Worm (Caenorhabditis elegans): ENCODE measurements around the gene tes-1.

DNA sequence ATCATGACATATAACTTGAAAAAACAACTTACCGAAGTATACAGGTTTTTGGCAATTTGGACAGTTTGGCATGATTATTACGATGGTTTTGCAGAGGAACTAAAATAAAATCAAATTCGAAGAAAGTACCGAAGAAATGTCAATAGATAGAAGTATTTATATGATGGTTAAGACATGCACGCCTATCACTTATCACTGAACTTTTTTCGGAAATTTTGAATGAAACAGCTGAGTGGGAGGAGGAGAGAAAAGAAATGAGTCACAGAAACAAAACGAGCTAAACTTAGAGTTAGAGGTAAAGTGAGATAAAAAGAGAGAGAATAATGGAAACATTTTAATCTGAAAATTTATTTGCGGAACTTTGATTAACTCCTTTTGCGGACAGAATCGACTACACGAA, 6.0 kb downstream of the tes-1 start, which contains the start of gene valv-1:
- TF ChIP-seq nhr-237 (tag; optimal IDR thresholded peaks at IDR 0.05) (no peak), elt-3 (tag; optimal IDR thresholded peaks at IDR 0.05) (no peak), unc-39 (tag; optimal IDR thresholded peaks at IDR 0.05) (no peak), nhr-12 (tag; optimal IDR thresholded peaks at IDR 0.05) (no peak), lin-13 (tag; optimal IDR thresholded peaks at IDR 0.05) (no peak), unc-62 (GFP tag; optimal IDR thresholded peaks at IDR 0.05) (no peak), elt-1 (tag; optimal IDR thresholded peaks at IDR 0.05; ENCODE audit: borderline replicate concordance, insufficient read depth) (no peak), cnd-1 (tag; optimal IDR thresholded peaks at IDR 0.05) (no peak), snpc-4 (tag; optimal IDR thresholded peaks at IDR 0.05) (no peak), ceh-43 (GFP tag; optimal IDR thresholded peaks at IDR 0.05) (no peak), lsy-2 (tag; optimal IDR thresholded peaks at IDR 0.05) (no peak), nhr-76 (tag; optimal IDR thresholded peaks at IDR 0.05) (no peak), sptf-1 (tag; optimal IDR thresholded peaks at IDR 0.05) (no peak)
